Fruit fly (Drosophila melanogaster) whole organism, embryonic: Measurements from ENCODE around the gene Bub1.

Experiments
- CG1024 ChIP-seq: fragments of 200-800 bp; sonication (Bioruptor generic); IDR thresholded peaks from 2 replicates; pipeline ENCODE4 v1.3.6; 2022; ENCODE audit warnings: missing biosample characterization, missing genetic modification characterization
- CG1792 ChIP-seq: fragments of 200-800 bp; sonication (Bioruptor generic); optimal IDR thresholded peaks from 2 replicates; lab custom pipeline; 2016; ENCODE audit warnings: missing biosample characterization, missing genetic modification characterization
- CG6272 ChIP-seq: fragments of 200-800 bp; sonication (Bioruptor generic); IDR thresholded peaks from 2 replicates; pipeline ENCODE4 v1.3.6; 2022; ENCODE audit warnings: missing biosample characterization, missing genetic modification characterization
- Myb ChIP-seq: fragments of 200-800 bp; sonication (Bioruptor generic); optimal IDR thresholded peaks from 2 replicates; lab custom pipeline; 2016; ENCODE audit warnings: missing biosample characterization, missing genetic modification characterization
- Opbp ChIP-seq: fragments of 200-800 bp; sonication (Bioruptor generic); IDR thresholded peaks from 3 replicates; pipeline ENCODE4 v1.3.6; 2022; ENCODE audit warnings: missing biosample characterization, missing genetic modification characterization; ENCODE audit not compliant: partially characterized antibody
- h ChIP-seq: fragments of >200 bp; optimal IDR thresholded peaks from 2 replicates; lab custom pipeline; 2017
- pros ChIP-seq: fragments of 200-800 bp; sonication (Bioruptor generic); optimal IDR thresholded peaks from 3 replicates; lab custom pipeline; 2019; ENCODE audit warnings: missing biosample characterization, mild to moderate bottlenecking, missing genetic modification characterization, moderate library complexity
- stwl ChIP-seq: fragments of 200-800 bp; sonication (Bioruptor generic); optimal IDR thresholded peaks from 3 replicates; lab custom pipeline; 2018; ENCODE audit warnings: missing biosample characterization, mild to moderate bottlenecking, missing genetic modification characterization, moderate library complexity

- TF ChIP-seq Myb (GFP tag; lab: Kevin White, UChicago) (no peak), stwl (tag; lab: Kevin White, UChicago) (no peak), CG1024 (GFP tag; lab: Robert Waterston, UW) (no peak), CG1792 (GFP tag; lab: Kevin White, UChicago) (no peak), CG6272 (no peak), pros (GFP tag; lab: Kevin White, UChicago) (no peak), Opbp (GFP tag; lab: Robert Waterston, UW) (no peak), h (lab: Kevin White, UChicago) (no peak)
These were observed 13.4 kb downstream of the Bub1 start for dm6 chr2L:5291869-5292642.
